Fruit fly (Drosophila melanogaster): ENCODE data around the gene CG5646.

The CG5646 gene

DNA sequence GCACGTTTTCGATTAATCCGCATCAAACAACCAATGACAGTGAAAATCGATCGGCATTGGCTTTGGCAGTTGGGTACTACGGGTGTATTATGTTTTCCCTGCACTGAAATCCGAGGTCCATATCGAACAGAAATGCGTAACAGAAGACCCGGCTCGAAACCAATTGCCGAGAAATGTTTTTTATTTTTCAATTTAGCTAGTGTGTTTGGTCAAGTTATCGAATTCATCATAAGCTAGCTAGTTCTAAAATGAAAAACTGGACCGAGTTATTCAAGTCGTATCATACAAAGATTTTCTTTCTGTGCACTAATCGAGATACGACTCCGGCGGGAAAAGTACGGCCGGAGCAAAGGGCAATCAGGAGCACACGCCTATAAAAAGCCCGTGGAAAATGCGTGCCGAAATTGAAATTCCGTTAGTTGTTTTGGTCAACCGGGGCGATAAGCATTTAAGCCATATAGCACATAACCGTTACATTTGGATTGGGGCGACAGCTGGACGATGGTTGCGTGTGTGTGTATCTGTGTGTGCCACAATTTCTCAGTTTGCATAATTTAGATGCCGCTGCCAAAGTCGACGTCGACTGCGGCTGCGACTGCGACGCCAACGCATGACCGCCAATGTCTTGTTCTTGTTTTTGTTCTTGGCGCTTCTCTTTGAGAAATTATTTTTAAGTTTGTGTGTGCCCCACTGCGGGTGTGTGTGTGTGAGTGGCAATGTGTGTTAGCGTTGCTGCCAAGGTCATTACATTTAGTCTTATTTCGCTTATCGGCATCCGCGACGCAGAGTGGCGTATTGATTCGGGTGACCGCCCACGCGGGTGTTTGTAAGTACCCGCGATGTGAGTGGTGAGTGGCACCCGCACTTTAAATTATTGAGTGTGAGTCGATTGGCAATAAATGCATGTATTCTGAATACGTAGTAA, 48.3 kb upstream of the CG5646 start (continued):
- TF ChIP-seq Sox102F (GFP tag; optimal IDR thresholded peaks at IDR 0.05) (peak; percentile 17), CrebB (tag; optimal IDR thresholded peaks at IDR 0.05) (no peak), CG13624 (GFP tag; optimal IDR thresholded peaks at IDR 0.05) (no peak), salm (tag; optimal IDR thresholded peaks at IDR 0.05) (no peak), Med (GFP tag) (peak; percentile 87), gem (tag; optimal IDR thresholded peaks at IDR 0.05) (peak; percentile 26), CG6813 (GFP tag; optimal IDR thresholded peaks at IDR 0.05) (no peak), vfl (GFP tag; optimal IDR thresholded peaks at IDR 0.05) (no peak), eve (GFP tag; optimal IDR thresholded peaks at IDR 0.05) (no peak), CG2120 (GFP tag; optimal IDR thresholded peaks at IDR 0.05) (peak; percentile 19), fd96Cb (tag; optimal IDR thresholded peaks at IDR 0.05) (peak; percentile 8), Kr (GFP tag; optimal IDR thresholded peaks at IDR 0.05) (no peak), ftz-f1 (GFP tag; optimal IDR thresholded peaks at IDR 0.05) (peak; percentile 58), ci (GFP tag; IDR thresholded peaks at IDR 0.05) (peak; percentile 56; the same call in 2 of the 3 replicates), CG10147 (GFP tag; optimal IDR thresholded peaks at IDR 0.05) (no peak), bab2 (GFP tag; optimal IDR thresholded peaks at IDR 0.05) (no peak), Hr51 (GFP tag; optimal IDR thresholded peaks at IDR 0.05) (peak in 1 of 2 experiments; percentile 32), dysf (GFP tag; IDR thresholded peaks at IDR 0.05) (0 out of 3 replicates have a peak, but pooled peaks have one; percentile 19), D19B (GFP tag; optimal IDR thresholded peaks at IDR 0.05) (no peak), gro (GFP tag; optimal IDR thresholded peaks at IDR 0.05) (peak; percentile 12), stwl (tag; optimal IDR thresholded peaks at IDR 0.05) (no peak), CG34422 (GFP tag; IDR thresholded peaks at IDR 0.05) (0 out of 3 replicates have a peak, but pooled peaks have one; percentile 14), lmd (GFP tag; IDR thresholded peaks at IDR 0.05) (peak; percentile 18; the same call in 1 of the 2 replicates), CG2678 (tag; optimal IDR thresholded peaks at IDR 0.05) (peak; percentile 48), bcd (GFP tag; optimal IDR thresholded peaks at IDR 0.05) (no peak), chinmo (GFP tag; IDR thresholded peaks at IDR 0.05; ENCODE audit: partially characterized antibody) (0 out of 4 replicates have a peak, but pooled peaks have one; percentile 41), ranshi (GFP tag; IDR thresholded peaks at IDR 0.05) (0 out of 2 replicates have a peak, but pooled peaks have one; percentile 7), sens (GFP tag) (peak; percentile 62), hkb (optimal IDR thresholded peaks at IDR 0.05) (no peak), hkb (GFP tag; IDR thresholded peaks at IDR 0.05) (peak; percentile 55), tup (GFP tag; optimal IDR thresholded peaks at IDR 0.05) (no peak), Adf1 (GFP tag; IDR thresholded peaks at IDR 0.05) (peak; percentile 93), lab (GFP tag; optimal IDR thresholded peaks at IDR 0.05) (peak; percentile 15), prd (optimal IDR thresholded peaks at IDR 0.05) (no peak), prd (GFP tag; IDR thresholded peaks at IDR 0.05) (0 out of 3 replicates have a peak, but pooled peaks have one; percentile 11), ind (GFP tag; optimal IDR thresholded peaks at IDR 0.05) (no peak)

DNA sequence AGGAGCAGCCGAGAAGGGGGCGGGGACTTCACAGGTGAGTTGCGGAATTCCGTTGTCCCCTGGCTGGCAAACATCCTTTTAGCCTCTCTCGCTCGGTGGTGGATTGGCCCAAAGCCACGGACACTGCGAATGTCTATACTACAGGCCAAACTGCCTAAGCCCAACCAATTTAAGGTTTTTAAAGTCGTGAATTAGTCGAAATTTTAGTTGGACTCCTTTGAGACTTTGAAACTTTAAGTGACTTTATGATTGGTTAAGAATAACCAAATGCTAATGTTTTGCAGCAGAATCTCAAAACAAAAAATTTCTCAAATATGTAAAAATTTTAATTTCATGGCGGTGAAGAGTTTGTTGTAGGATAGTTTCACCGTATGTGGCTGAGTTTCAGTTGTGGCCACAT, 47.4 kb upstream of the CG5646 start:
- TF ChIP-seq row (GFP tag; IDR thresholded peaks at IDR 0.05): peak; percentile 39
- TF ChIP-seq sens (GFP tag): peak; percentile 50
- TF ChIP-seq NC2α (GFP tag; optimal IDR thresholded peaks at IDR 0.05): no peak
- peak; percentile 68 for TF ChIP-seq grau (tag; optimal IDR thresholded peaks at IDR 0.05)
- TF ChIP-seq lab (GFP tag; optimal IDR thresholded peaks at IDR 0.05): peak; percentile 3
- peak; percentile 22 for TF ChIP-seq gem (tag; optimal IDR thresholded peaks at IDR 0.05)
- no peak for TF ChIP-seq Sry-δ (GFP tag; optimal IDR thresholded peaks at IDR 0.05)
- no peak for TF ChIP-seq corto (GFP tag; optimal IDR thresholded peaks at IDR 0.05)
- TF ChIP-seq CG6791 (GFP tag; IDR thresholded peaks at IDR 0.05; ENCODE audit: partially characterized antibody): no peak
- TF ChIP-seq YL-1 (GFP tag; optimal IDR thresholded peaks at IDR 0.05): no peak
- TF ChIP-seq NC2β (GFP tag; optimal IDR thresholded peaks at IDR 0.05): no peak
- TF ChIP-seq Hr3 (GFP tag; optimal IDR thresholded peaks at IDR 0.05): no peak
- TF ChIP-seq CG17829 (tag; optimal IDR thresholded peaks at IDR 0.05): no peak
- peak; percentile 16 for TF ChIP-seq CG7839 (tag; optimal IDR thresholded peaks at IDR 0.05)
- TF ChIP-seq phol (tag; optimal IDR thresholded peaks at IDR 0.05): no peak

Data from whole organism, embryonic.